Fruit fly (Drosophila melanogaster): ENCODE results near the gene Gba1b.
A peak's percentile ranks its signal among the peaks of the same experiment; 100 is the strongest.

The Gba1b gene

dm6 chr3R:23732990-23733512 lies 28.4 kb downstream of the Gba1b start, which contains the start of the genes Hmgcr and Rpn9 (continued):
- TF ChIP-seq ap (GFP tag; IDR thresholded peaks at IDR 0.05) (no peak), Oli (tag; optimal IDR thresholded peaks at IDR 0.05) (no peak), vfl (GFP tag; optimal IDR thresholded peaks at IDR 0.05) (no peak), CG1647 (GFP tag; optimal IDR thresholded peaks at IDR 0.05) (no peak), CG10267 (tag; optimal IDR thresholded peaks at IDR 0.05) (peak; percentile 68)

DNA sequence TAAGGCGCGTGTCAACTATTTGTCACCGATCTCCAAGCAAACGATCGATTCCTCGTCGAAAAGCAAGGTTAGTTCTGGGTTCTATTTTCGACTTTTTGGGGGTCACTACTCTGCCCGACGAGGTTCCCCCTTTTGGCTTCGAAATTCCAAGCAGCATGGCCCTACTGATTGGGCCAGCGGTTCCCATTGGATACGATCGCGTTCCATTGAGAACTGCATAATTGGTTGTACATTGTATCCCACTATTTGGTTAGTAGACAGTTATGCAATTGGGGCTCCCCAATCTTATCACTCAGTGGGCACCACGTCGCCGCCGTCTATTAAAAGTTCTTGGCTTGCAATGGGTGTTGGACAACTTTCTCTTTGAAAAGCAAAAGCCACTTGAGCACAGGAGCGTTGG lies 29.2 kb downstream of the Gba1b start:
- no peak for TF ChIP-seq tin (GFP tag; optimal IDR thresholded peaks at IDR 0.05)
- no peak for TF ChIP-seq CG42726 (GFP tag; IDR thresholded peaks at IDR 0.05; ENCODE audit: partially characterized antibody)
- TF ChIP-seq CG12769 (tag; optimal IDR thresholded peaks at IDR 0.05), result peak; percentile 24
- peak; percentile 51 for TF ChIP-seq Elba2 (GFP tag; optimal IDR thresholded peaks at IDR 0.05)
- TF ChIP-seq Med (GFP tag), result peak; percentile 18
- TF ChIP-seq insv (GFP tag; optimal IDR thresholded peaks at IDR 0.05), result peak in 1 of 2 experiments; percentile 54
- TF ChIP-seq CG8359 (GFP tag; optimal IDR thresholded peaks at IDR 0.05; ENCODE audit: borderline replicate concordance), result peak; percentile 16
- TF ChIP-seq Pdp1 (GFP tag; optimal IDR thresholded peaks at IDR 0.05), result peak in 1 of 2 experiments; percentile 91
- TF ChIP-seq gce (GFP tag; IDR thresholded peaks at IDR 0.05), result peak; percentile 32; the same call in 1 of the 3 replicates
- TF ChIP-seq Blimp-1 (GFP tag; optimal IDR thresholded peaks at IDR 0.05), result peak; percentile 68
- no peak for TF ChIP-seq YL-1 (GFP tag; optimal IDR thresholded peaks at IDR 0.05)
- TF ChIP-seq seq (GFP tag; IDR thresholded peaks at IDR 0.05), result no peak
- 0 out of 3 replicates have a peak, but pooled peaks have one; percentile 22 for TF ChIP-seq CG2199 (GFP tag; IDR thresholded peaks at IDR 0.05)

DNA sequence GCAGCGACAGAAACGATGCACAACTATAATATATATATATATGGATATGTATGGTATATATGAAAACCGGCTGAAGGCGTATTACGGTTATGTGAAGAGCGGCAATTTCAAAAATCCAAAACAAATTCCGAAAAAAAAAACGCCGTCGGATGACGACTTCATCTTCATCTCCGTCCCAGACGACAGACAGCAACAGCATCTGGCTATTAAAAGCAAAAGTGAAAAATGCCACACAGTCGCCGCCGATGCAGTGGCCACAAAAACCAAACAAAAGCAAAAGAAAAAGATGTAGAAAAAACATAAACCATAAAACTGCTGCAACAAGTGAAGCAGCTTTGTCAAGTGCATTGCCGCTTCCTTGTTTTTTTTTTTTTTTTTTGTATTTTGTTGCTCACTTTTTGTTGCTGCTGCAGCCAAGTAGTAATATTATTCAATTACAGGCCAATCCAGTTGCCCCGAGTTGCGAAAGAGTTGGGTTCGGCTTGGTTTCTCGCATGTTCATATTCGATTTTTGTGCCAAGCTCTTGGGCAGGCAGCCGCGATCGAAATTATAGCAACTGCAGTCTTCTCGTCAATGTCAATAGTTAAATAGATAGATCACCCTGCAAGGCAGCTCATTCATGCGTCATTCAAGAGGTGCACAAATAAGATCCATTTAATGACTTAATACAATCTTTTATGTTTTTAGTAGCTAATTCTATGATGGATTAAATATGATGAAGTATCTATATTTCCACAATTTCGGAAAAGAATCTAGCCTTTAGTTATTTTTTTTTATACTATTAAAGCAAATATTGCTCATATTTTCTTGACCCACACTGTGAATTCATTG lies 30.2 kb downstream of the Gba1b start:
- TF ChIP-seq bsh (GFP tag; optimal IDR thresholded peaks at IDR 0.05), result peak in 1 of 2 experiments; percentile 7
- TF ChIP-seq ro (GFP tag; IDR thresholded peaks at IDR 0.05), result no peak
- no peak for TF ChIP-seq C15 (GFP tag; IDR thresholded peaks at IDR 0.05)
- no peak for TF ChIP-seq grau (tag; optimal IDR thresholded peaks at IDR 0.05)
- peak; percentile 23 for TF ChIP-seq CG6254 (GFP tag; optimal IDR thresholded peaks at IDR 0.05)
- peak in 1 of 2 experiments; percentile 11 for TF ChIP-seq Pdp1 (GFP tag; optimal IDR thresholded peaks at IDR 0.05)
- TF ChIP-seq CG9437 (GFP tag; optimal IDR thresholded peaks at IDR 0.05), result peak; percentile 7
- TF ChIP-seq CG31388 (GFP tag; optimal IDR thresholded peaks at IDR 0.05), result peak; percentile 3
- TF ChIP-seq CG7839 (tag; optimal IDR thresholded peaks at IDR 0.05), result peak; percentile 14
- TF ChIP-seq gsb-n (tag; optimal IDR thresholded peaks at IDR 0.05), result no peak
- TF ChIP-seq oc (tag; optimal IDR thresholded peaks at IDR 0.05), result peak; percentile 18
- TF ChIP-seq ci (GFP tag; IDR thresholded peaks at IDR 0.05), result peak; percentile 40; the same call in 1 of the 3 replicates
- no peak for TF ChIP-seq Mes4 (GFP tag; optimal IDR thresholded peaks at IDR 0.05)
- TF ChIP-seq gem (tag; optimal IDR thresholded peaks at IDR 0.05), result peak; percentile 52
- TF ChIP-seq Drgx (GFP tag; IDR thresholded peaks at IDR 0.05), result peak; percentile 67
- TF ChIP-seq CG17359 (tag; optimal IDR thresholded peaks at IDR 0.05), result peak; percentile 7
- TF ChIP-seq dmrt99B (tag; optimal IDR thresholded peaks at IDR 0.05), result peak; percentile 73
- 0 out of 2 replicates have a peak, but pooled peaks have one; percentile 35 for TF ChIP-seq CG5953 (GFP tag; IDR thresholded peaks at IDR 0.05)
- peak; percentile 23 for TF ChIP-seq unpg (GFP tag; optimal IDR thresholded peaks at IDR 0.05)
- TF ChIP-seq eve (GFP tag; optimal IDR thresholded peaks at IDR 0.05), result peak in 1 of 2 experiments; percentile 81
- no peak for TF ChIP-seq emc (GFP tag; optimal IDR thresholded peaks at IDR 0.05)
- no peak for TF ChIP-seq schlank (tag; optimal IDR thresholded peaks at IDR 0.05)
- no peak for TF ChIP-seq aop (GFP tag; IDR thresholded peaks at IDR 0.05)
- TF ChIP-seq Sox100B (GFP tag; optimal IDR thresholded peaks at IDR 0.05), result peak; percentile 41
- no peak for TF ChIP-seq Dad (GFP tag; optimal IDR thresholded peaks at IDR 0.05)
- peak; percentile 42 for TF ChIP-seq nom (GFP tag; optimal IDR thresholded peaks at IDR 0.05)
- peak in 1 of 2 experiments; percentile 48 for TF ChIP-seq Hr51 (GFP tag; optimal IDR thresholded peaks at IDR 0.05)
